Fruit fly (Drosophila melanogaster) whole organism, embryonic: Measurements from ENCODE around the gene Tlk.

Experiments used
- Aef1 ChIP-seq: fragments of 200-800 bp; sonication (Bioruptor generic); IDR thresholded peaks from 3 replicates; pipeline ENCODE4 v1.3.6; 2022; ENCODE audit warnings: missing biosample characterization, missing genetic modification characterization
- CG11093 ChIP-seq: fragments of 200-800 bp; sonication (Bioruptor generic); IDR thresholded peaks from 3 replicates; pipeline ENCODE4 v1.3.6; 2022; ENCODE audit warnings: missing biosample characterization, missing genetic modification characterization
- CG11504 ChIP-seq: fragments of 200-800 bp; sonication (Bioruptor generic); optimal IDR thresholded peaks from 3 replicates; lab custom pipeline; 2019; ENCODE audit warnings: missing biosample characterization, mild to moderate bottlenecking, missing genetic modification characterization, moderate library complexity
- CG11723 ChIP-seq: fragments of 200-800 bp; sonication (Bioruptor generic); optimal IDR thresholded peaks from 2 replicates; lab custom pipeline; 2017; ENCODE audit warnings: missing biosample characterization, mild to moderate bottlenecking, missing genetic modification characterization
- CG12659 ChIP-seq: fragments of 200-800 bp; sonication (Bioruptor generic); optimal IDR thresholded peaks from 3 replicates; lab custom pipeline; 2017; ENCODE audit warnings: mild to moderate bottlenecking, missing biosample characterization, missing genetic modification reagents, missing genetic modification characterization
- CG14441 ChIP-seq: fragments of 200-800 bp; sonication (Bioruptor generic); IDR thresholded peaks from 2 replicates; pipeline ENCODE4 v1.3.6; 2022; ENCODE audit warnings: missing biosample characterization, missing genetic modification characterization
- CG14710 ChIP-seq: fragments of 200-800 bp; sonication (Bioruptor generic); optimal IDR thresholded peaks from 3 replicates; lab custom pipeline; 2019; ENCODE audit warnings: missing biosample characterization, mild to moderate bottlenecking, missing genetic modification characterization, moderate library complexity
- CG15011 ChIP-seq: fragments of 200-800 bp; sonication (Bioruptor generic); optimal IDR thresholded peaks from 3 replicates; lab custom pipeline; 2018; ENCODE audit warnings: missing biosample characterization, mild to moderate bottlenecking, missing genetic modification characterization
- CG1603 ChIP-seq: fragments of 200-800 bp; sonication (Bioruptor generic); optimal IDR thresholded peaks from 2 replicates; lab custom pipeline; 2019; ENCODE audit warnings: missing biosample characterization, mild to moderate bottlenecking, missing genetic modification characterization, moderate library complexity
- CG17802 ChIP-seq: fragments of 200-800 bp; sonication (Bioruptor generic); optimal IDR thresholded peaks from 2 replicates; lab custom pipeline; 2018; ENCODE audit warnings: missing biosample characterization, mild to moderate bottlenecking, missing genetic modification characterization, moderate library complexity
- CG2120 ChIP-seq: fragments of 200-800 bp; sonication (Bioruptor generic); optimal IDR thresholded peaks from 3 replicates; lab custom pipeline; 2016; ENCODE audit warnings: missing biosample characterization, missing genetic modification characterization
- CG2678 ChIP-seq: fragments of 200-800 bp; sonication (Bioruptor generic); optimal IDR thresholded peaks from 3 replicates; lab custom pipeline; 2019; ENCODE audit warnings: missing biosample characterization, mild to moderate bottlenecking, missing genetic modification characterization, moderate library complexity
- CG3281 ChIP-seq: fragments of 200-800 bp; sonication (Bioruptor generic); optimal IDR thresholded peaks from 3 replicates; lab custom pipeline; 2017; ENCODE audit warnings: missing biosample characterization, mild to moderate bottlenecking, missing genetic modification characterization
- CG4360 ChIP-seq: fragments of 200-800 bp; sonication (Bioruptor generic); IDR thresholded peaks from 2 replicates; pipeline ENCODE4 v1.3.6; 2022; ENCODE audit warnings: missing biosample characterization, missing genetic modification characterization
- CG4617 ChIP-seq: fragments of 200-800 bp; sonication (Bioruptor generic); optimal IDR thresholded peaks from 3 replicates; lab custom pipeline; 2016; ENCODE audit warnings: missing biosample characterization, missing genetic modification characterization, borderline replicate concordance
- CG6175 ChIP-seq: fragments of 200-800 bp; sonication (Bioruptor generic); IDR thresholded peaks from 3 replicates; pipeline ENCODE4 v1.3.6; 2022; ENCODE audit warnings: missing biosample characterization, missing genetic modification characterization
- CG7556 ChIP-seq: fragments of 200-800 bp; sonication (Bioruptor generic); optimal IDR thresholded peaks from 2 replicates; lab custom pipeline; 2017; ENCODE audit warnings: missing biosample characterization, mild to moderate bottlenecking, missing genetic modification characterization
- CG7786 ChIP-seq: fragments of 200-800 bp; sonication (Bioruptor generic); optimal IDR thresholded peaks from 2 replicates; lab custom pipeline; 2016; ENCODE audit warnings: missing biosample characterization, missing genetic modification characterization
- CG8359 ChIP-seq: fragments of 200-800 bp; sonication (Bioruptor generic); optimal IDR thresholded peaks from 2 replicates; lab custom pipeline; 2017; ENCODE audit warnings: missing biosample characterization, mild to moderate bottlenecking, missing genetic modification characterization, borderline replicate concordance
- Deaf1 ChIP-seq: fragments of 200-800 bp; optimal IDR thresholded peaks from 3 replicates; lab custom pipeline; 2019; ENCODE audit warnings: missing biosample characterization, mild to moderate bottlenecking, missing genetic modification characterization, moderate library complexity
- Dfd ChIP-seq, 2 experiments: fragments of >200 bp; optimal IDR thresholded peaks; 2 replicates each; lab custom pipeline; 2017; ENCODE audit warnings: missing biosample characterization in 2 of 2, missing genetic modification characterization in 2 of 2
- Ets97D ChIP-seq: fragments of 200-800 bp; sonication (Bioruptor generic); optimal IDR thresholded peaks from 3 replicates; lab custom pipeline; 2016; ENCODE audit warnings: missing biosample characterization, missing genetic modification characterization
- Hmx ChIP-seq: fragments of 200-800 bp; sonication (Bioruptor generic); optimal IDR thresholded peaks from 2 replicates; lab custom pipeline; 2016; ENCODE audit warnings: missing biosample characterization, missing genetic modification characterization
- MTF-1 ChIP-seq: fragments of 200-800 bp; sonication (Bioruptor generic); optimal IDR thresholded peaks from 2 replicates; lab custom pipeline; 2018; ENCODE audit warnings: missing biosample characterization, mild to moderate bottlenecking, missing genetic modification characterization, borderline replicate concordance
- Med ChIP-seq: fragments of 200-800 bp; sonication (Bioruptor generic); peaks from one replicate; lab custom pipeline; 2016; ENCODE audit warnings: missing biosample characterization, missing genetic modification characterization, mild to moderate bottlenecking, inconsistent platforms, moderate library complexity
- Mes4 ChIP-seq: fragments of 200-800 bp; sonication (Bioruptor generic); optimal IDR thresholded peaks from 2 replicates; lab custom pipeline; 2016; ENCODE audit warnings: missing biosample characterization, missing genetic modification characterization
- NC2β ChIP-seq: fragments of 200-800 bp; sonication (Bioruptor generic); optimal IDR thresholded peaks from 2 replicates; lab custom pipeline; 2016; ENCODE audit warnings: missing biosample characterization, missing genetic modification characterization
- abd-A ChIP-seq: fragments of 200-800 bp; sonication (Bioruptor generic); optimal IDR thresholded peaks from 3 replicates; lab custom pipeline; 2019; ENCODE audit warnings: missing biosample characterization, mild to moderate bottlenecking, missing genetic modification characterization, moderate library complexity
- bbx ChIP-seq: fragments of 200-800 bp; sonication (Bioruptor generic); IDR thresholded peaks from 2 replicates; pipeline ENCODE4 v1.3.6; 2022; ENCODE audit warnings: missing biosample characterization, missing genetic modification characterization; ENCODE audit not compliant: partially characterized antibody
- btn ChIP-seq: fragments of 200-800 bp; sonication (Bioruptor generic); optimal IDR thresholded peaks from 2 replicates; lab custom pipeline; 2016; ENCODE audit warnings: missing biosample characterization, missing genetic modification characterization
- cas ChIP-seq: fragments of 200-800 bp; sonication (Bioruptor generic); IDR thresholded peaks from 2 replicates; pipeline ENCODE4 v1.3.6; 2022; ENCODE audit warnings: missing biosample characterization, missing genetic modification characterization
- chinmo ChIP-seq: fragments of 200-800 bp; sonication (Bioruptor generic); IDR thresholded peaks from 4 replicates; pipeline ENCODE4 v1.3.6; 2022; ENCODE audit warnings: missing biosample characterization, missing genetic modification characterization; ENCODE audit not compliant: partially characterized antibody
- fd3F ChIP-seq: fragments of 200-800 bp; sonication (Bioruptor generic); optimal IDR thresholded peaks from 2 replicates; lab custom pipeline; 2018; ENCODE audit warnings: missing biosample characterization, mild to moderate bottlenecking, missing genetic modification characterization, moderate library complexity
- fd64A ChIP-seq: fragments of 200-800 bp; sonication (Bioruptor generic); optimal IDR thresholded peaks from 3 replicates; lab custom pipeline; 2018; ENCODE audit warnings: missing biosample characterization, mild to moderate bottlenecking, missing genetic modification characterization
- grn ChIP-seq: fragments of 200-800 bp; sonication (Bioruptor generic); optimal IDR thresholded peaks from 3 replicates; lab custom pipeline; 2017; ENCODE audit warnings: missing biosample characterization, missing genetic modification characterization
- gsb-n ChIP-seq: fragments of 200-800 bp; sonication (Bioruptor generic); optimal IDR thresholded peaks from 3 replicates; lab custom pipeline; 2018; ENCODE audit warnings: missing biosample characterization, mild to moderate bottlenecking, missing genetic modification characterization
- kay ChIP-seq: fragments of 200-800 bp; sonication (Bioruptor generic); optimal IDR thresholded peaks from 2 replicates; lab custom pipeline; 2016; ENCODE audit warnings: missing biosample characterization, missing genetic modification characterization
- lmd ChIP-seq: fragments of 200-800 bp; sonication (Bioruptor generic); IDR thresholded peaks from 2 replicates; pipeline ENCODE4 v1.3.6; 2022; ENCODE audit warnings: missing biosample characterization, missing genetic modification characterization
- mam ChIP-seq: fragments of 200-800 bp; sonication (Bioruptor generic); optimal IDR thresholded peaks from 3 replicates; lab custom pipeline; 2016; ENCODE audit warnings: missing biosample characterization, missing genetic modification characterization
- oc ChIP-seq: fragments of 200-800 bp; sonication (Bioruptor generic); optimal IDR thresholded peaks from 2 replicates; lab custom pipeline; 2018; ENCODE audit warnings: missing biosample characterization, mild to moderate bottlenecking, missing genetic modification characterization, moderate library complexity
- odd ChIP-seq: fragments of 200-800 bp; sonication (Bioruptor generic); optimal IDR thresholded peaks from 2 replicates; lab custom pipeline; 2017; ENCODE audit warnings: missing biosample characterization, mild to moderate bottlenecking, missing genetic modification characterization
- pfk ChIP-seq: fragments of 200-800 bp; sonication (Bioruptor generic); optimal IDR thresholded peaks from 2 replicates; lab custom pipeline; 2018; ENCODE audit warnings: missing biosample characterization, mild to moderate bottlenecking, missing genetic modification characterization, moderate library complexity
- prd ChIP-seq, 3 experiments: fragments of >200 bp in 2 of 3; fragments of 200-800 bp in 1 of 3; sonication (Bioruptor generic) in 1 of 3; optimal IDR thresholded peaks in 2 of 3; IDR thresholded peaks in 1 of 3; 2 replicates in 2 of 3; 3 replicates in 1 of 3; pipeline versions ENCODE4 v1.3.6 to Lab custom; 2017 to 2022; ENCODE audit warnings: missing biosample characterization in 1 of 3, missing genetic modification characterization in 1 of 3
- slbo ChIP-seq: fragments of 200-800 bp; sonication (Bioruptor generic); IDR thresholded peaks from 2 replicates; pipeline ENCODE4 v1.3.6; 2022; ENCODE audit warnings: missing biosample characterization, missing genetic modification characterization
- ssp ChIP-seq: fragments of 200-800 bp; sonication (Bioruptor generic); IDR thresholded peaks from 2 replicates; pipeline ENCODE4 v1.3.6; 2022; ENCODE audit warnings: missing biosample characterization, missing genetic modification characterization
- tll ChIP-seq, 2 experiments: fragments of 200-800 bp in 1 of 2; fragments of >200 bp in 1 of 2; sonication (Bioruptor generic) in 1 of 2; optimal IDR thresholded peaks; 2 replicates each; lab custom pipeline; 2017 to 2019; ENCODE audit warnings: missing biosample characterization in 2 of 2, missing genetic modification characterization in 2 of 2, mild to moderate bottlenecking in 1 of 2, moderate library complexity in 1 of 2
- vnd ChIP-seq: fragments of 200-800 bp; sonication (Bioruptor generic); IDR thresholded peaks from 3 replicates; pipeline ENCODE4 v1.3.6; 2022; ENCODE audit warnings: missing biosample characterization, missing genetic modification characterization; ENCODE audit not compliant: partially characterized antibody
- z ChIP-seq: fragments of 200-800 bp; sonication (Bioruptor generic); IDR thresholded peaks from 3 replicates; pipeline ENCODE4 v1.3.6; 2022; ENCODE audit warnings: missing biosample characterization, missing genetic modification characterization

Gene Tlk

DNA sequence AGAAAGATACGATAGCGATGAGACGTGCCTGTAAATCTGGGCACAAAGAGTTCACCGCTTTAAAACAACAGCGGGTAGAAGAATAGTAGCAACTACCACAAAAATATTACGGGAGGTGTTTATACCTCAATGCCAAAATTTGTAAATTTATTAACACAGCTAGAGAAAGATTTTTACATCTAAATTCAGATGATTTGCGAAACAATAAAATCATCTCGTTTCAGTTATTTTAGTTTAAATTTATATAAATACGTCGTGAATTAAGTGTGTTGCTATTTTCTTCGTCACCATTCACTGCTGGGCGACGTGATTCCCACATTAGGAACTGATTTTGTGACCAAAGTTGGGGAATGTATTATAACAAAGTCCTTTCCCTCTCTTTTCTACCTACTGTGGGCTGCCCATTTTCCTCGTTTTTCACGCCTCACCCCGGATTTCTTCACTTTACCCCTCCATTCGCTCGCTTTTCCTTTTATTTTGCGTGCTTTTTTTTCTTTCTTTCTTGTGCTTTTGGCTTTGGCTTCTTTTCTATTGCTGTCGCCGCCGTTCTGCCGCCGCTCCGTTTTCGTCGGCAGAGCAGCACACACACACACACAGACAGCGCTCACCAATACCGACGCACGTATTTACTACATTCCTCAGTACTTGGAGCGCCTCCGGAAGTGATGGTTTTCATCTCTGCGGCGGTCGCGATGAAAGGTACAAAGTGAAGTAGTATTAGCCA lies 19.5 kb downstream of the Tlk start (continued):
- TF ChIP-seq gsb-n (tag; lab: Kevin White, UChicago) (no peak), CG4360 (GFP tag; lab: Robert Waterston, UW) (no peak), CG3281 (GFP tag; lab: Kevin White, UChicago) (peak; percentile 34), CG7786 (GFP tag; lab: Kevin White, UChicago) (peak; percentile 14), abd-A (tag; lab: Kevin White, UChicago) (peak; percentile 46), CG2678 (tag; lab: Kevin White, UChicago) (peak; percentile 53), z (GFP tag; lab: Robert Waterston, UW) (no peak), CG17802 (tag; lab: Kevin White, UChicago) (no peak), CG4617 (GFP tag; lab: Kevin White, UChicago) (no peak), prd (optimal IDR thresholded peaks at IDR 0.05; lab: Kevin White, UChicago) (no peak), prd (GFP tag; IDR thresholded peaks at IDR 0.05; lab: Robert Waterston, UW) (peak; percentile 35; the same call in 1 of the 3 replicates), fd64A (no peak), CG11723 (GFP tag; lab: Kevin White, UChicago) (no peak), pfk (no peak), Ets97D (GFP tag; lab: Kevin White, UChicago) (no peak), CG14710 (tag; lab: Kevin White, UChicago) (no peak), odd (GFP tag; lab: Kevin White, UChicago) (no peak), NC2β (no peak), Dfd (GFP tag; optimal IDR thresholded peaks at IDR 0.05; lab: Kevin White, UChicago) (no peak), CG11504 (tag; lab: Kevin White, UChicago) (peak; percentile 54), slbo (GFP tag; lab: Robert Waterston, UW) (peak; percentile 16; the same call in 1 of the 2 replicates), btn (GFP tag; lab: Kevin White, UChicago) (no peak), Hmx (GFP tag; lab: Kevin White, UChicago) (no peak), MTF-1 (GFP tag; lab: Kevin White, UChicago) (no peak), Aef1 (GFP tag; lab: Robert Waterston, UW) (no peak), CG8359 (GFP tag; lab: Kevin White, UChicago) (no peak), CG7556 (GFP tag; lab: Kevin White, UChicago) (peak; percentile 43), Mes4 (no peak), CG11093 (GFP tag; lab: Robert Waterston, UW) (no peak), CG6175 (GFP tag; lab: Robert Waterston, UW) (no peak), Med (GFP tag; lab: Kevin White, UChicago) (peak; percentile 89), mam (GFP tag; lab: Kevin White, UChicago) (no peak), vnd (GFP tag; lab: Robert Waterston, UW) (no peak), CG14441 (no peak), oc (tag; lab: Kevin White, UChicago) (no peak), CG1603 (tag; lab: Kevin White, UChicago) (peak; percentile 7), fd3F (GFP tag; lab: Kevin White, UChicago) (no peak), chinmo (GFP tag; lab: Robert Waterston, UW) (0 out of 4 replicates have a peak, but pooled peaks have one; percentile 26), bbx (GFP tag; lab: Robert Waterston, UW) (no peak), tll (GFP tag; optimal IDR thresholded peaks at IDR 0.05; lab: Kevin White, UChicago) (no peak), CG12659 (GFP tag; lab: Kevin White, UChicago) (no peak), lmd (GFP tag; lab: Robert Waterston, UW) (no peak), CG15011 (GFP tag; lab: Kevin White, UChicago) (no peak), CG2120 (GFP tag; lab: Kevin White, UChicago) (peak; percentile 1), Deaf1 (tag; lab: Kevin White, UChicago) (peak; percentile 19), cas (GFP tag; lab: Robert Waterston, UW) (no peak), ssp (no peak), kay (GFP tag; lab: Kevin White, UChicago) (no peak), grn (peak; percentile 24)
